Worm (Caenorhabditis elegans) whole organism, young adult: ENCODE results near the gene C47A4.1.

Source experiments
- ceh-100 ChIP-seq: fragments of 200-800 bp; sonication (Bioruptor generic); IDR thresholded peaks from 2 replicates; pipeline ENCODE4 v1.3.6; 2022; ENCODE audit warnings: missing genetic modification reagents, missing genetic modification characterization, missing compliant biosample characterization
- hlh-12 ChIP-seq: sonication (generic microtip); optimal IDR thresholded peaks from 2 replicates; lab custom pipeline; 2016; ENCODE audit warnings: missing genetic modification characterization, missing compliant biosample characterization

- no peak for TF ChIP-seq hlh-12 (tag; lab: Kevin White, UChicago)
- no peak for TF ChIP-seq ceh-100
These were observed 14.7 kb downstream of the C47A4.1 start for ce11 chrIV:13701472-13701871.
